Comparison of ENCODE assay signal across 1 fruit fly cellular context in the genomic region with DNA sequence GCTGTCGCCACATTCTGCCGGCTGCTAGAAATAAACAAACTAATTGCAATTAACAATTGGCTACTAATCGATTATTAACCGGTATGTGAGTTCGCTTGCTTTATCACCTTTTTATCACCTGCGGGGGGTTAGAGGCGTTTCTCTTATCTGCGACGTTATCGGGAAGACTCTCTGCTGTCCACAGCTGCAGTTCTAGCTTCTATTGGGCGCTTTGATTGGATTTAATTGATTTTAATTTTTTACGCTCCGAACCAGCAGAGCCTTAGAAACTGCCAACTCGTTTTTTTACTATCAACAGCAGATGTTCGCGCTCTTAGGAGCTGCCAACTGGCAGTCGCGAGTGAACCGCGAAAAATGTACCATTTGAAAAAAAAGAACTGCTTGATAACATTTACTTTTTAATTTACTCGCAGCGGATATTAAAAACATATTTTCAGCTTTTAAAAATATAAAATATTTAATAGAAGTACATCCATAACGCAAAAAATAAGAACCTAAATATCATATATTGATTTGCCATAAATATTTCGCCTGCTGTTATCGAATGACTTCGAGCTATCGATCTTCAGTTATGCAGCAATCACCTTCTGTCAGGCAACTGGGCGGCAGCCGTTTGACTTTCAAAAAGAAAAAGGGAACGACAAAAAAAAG.
TF ChIP-seq lines count a peak whose summit lies in the region.

A gene (minus strand): TSS at position 300 of the 651 bp plus-strand sequence.

TF ChIP-seq in whole organism, embryonic, 481 proteins besides CTCF, POLR2A, EP300 and RAD21 (continued from another document and continues in another):
- TF ChIP-seq GATAe (GFP tag; conservative IDR thresholded peaks at IDR 0.05; lab: Robert Waterston, UW), result no peak
- no peak for TF ChIP-seq CrebB (tag; optimal IDR thresholded peaks at IDR 0.05; lab: Kevin White, UChicago)
- TF ChIP-seq CG10274 (GFP tag; optimal IDR thresholded peaks at IDR 0.05; lab: Kevin White, UChicago), result no peak
- no peak for TF ChIP-seq sqz (GFP tag; optimal IDR thresholded peaks at IDR 0.05; lab: Kevin White, UChicago)
- TF ChIP-seq CG6654 (GFP tag; optimal IDR thresholded peaks at IDR 0.05; lab: Kevin White, UChicago), result no peak
- TF ChIP-seq Spps (tag; optimal IDR thresholded peaks at IDR 0.05; lab: Kevin White, UChicago), result no peak
- no peak for TF ChIP-seq CG8478 (optimal IDR thresholded peaks at IDR 0.05; lab: Kevin White, UChicago)
- no peak for TF ChIP-seq pfk (GFP tag; optimal IDR thresholded peaks at IDR 0.05; lab: Kevin White, UChicago)
- peak; percentile 4 for TF ChIP-seq HmgZ (tag; optimal IDR thresholded peaks at IDR 0.05; lab: Kevin White, UChicago)
- TF ChIP-seq corto (GFP tag; optimal IDR thresholded peaks at IDR 0.05; lab: Kevin White, UChicago), result no peak
- TF ChIP-seq sug (tag; optimal IDR thresholded peaks at IDR 0.05; lab: Kevin White, UChicago), result peak; percentile 85
- TF ChIP-seq dpn (GFP tag; optimal IDR thresholded peaks at IDR 0.05; lab: Kevin White, UChicago), result no peak
- no peak for TF ChIP-seq gcm (GFP tag; optimal IDR thresholded peaks at IDR 0.05; lab: Kevin White, UChicago)
- TF ChIP-seq pum (GFP tag; optimal IDR thresholded peaks at IDR 0.05; lab: Kevin White, UChicago), result no peak
- TF ChIP-seq CG12299 (tag; optimal IDR thresholded peaks at IDR 0.05; lab: Kevin White, UChicago), result no peak
- TF ChIP-seq fd64A (GFP tag; optimal IDR thresholded peaks at IDR 0.05; lab: Kevin White, UChicago), result no peak
- TF ChIP-seq CG5953 (GFP tag; IDR thresholded peaks at IDR 0.05; lab: Robert Waterston, UW), result no peak
- TF ChIP-seq hth (optimal IDR thresholded peaks at IDR 0.05; lab: Kevin White, UChicago), result no peak
- TF ChIP-seq CG8924 (tag; optimal IDR thresholded peaks at IDR 0.05; lab: Kevin White, UChicago), result no peak
- TF ChIP-seq fd102C (GFP tag; optimal IDR thresholded peaks at IDR 0.05; lab: Kevin White, UChicago), result no peak
- no peak for TF ChIP-seq CG8765 (GFP tag; IDR thresholded peaks at IDR 0.05; lab: Robert Waterston, UW)
- TF ChIP-seq E2f2 (GFP tag; IDR thresholded peaks at IDR 0.05; lab: Robert Waterston, UW), result peak; percentile 97
- TF ChIP-seq CG17359 (tag; optimal IDR thresholded peaks at IDR 0.05; lab: Kevin White, UChicago), result no peak
- no peak for TF ChIP-seq CG13296 (GFP tag; optimal IDR thresholded peaks at IDR 0.05; lab: Kevin White, UChicago)
- TF ChIP-seq en (GFP tag; optimal IDR thresholded peaks at IDR 0.05; lab: Kevin White, UChicago), result no peak
- TF ChIP-seq ab (GFP tag; optimal IDR thresholded peaks at IDR 0.05; lab: Kevin White, UChicago), result no peak
- peak; percentile 6 for TF ChIP-seq da (GFP tag; optimal IDR thresholded peaks at IDR 0.05; lab: Kevin White, UChicago)
- peak; percentile 51 for TF ChIP-seq CG9797 (GFP tag; optimal IDR thresholded peaks at IDR 0.05; lab: Kevin White, UChicago)
- TF ChIP-seq knrl (GFP tag; IDR thresholded peaks at IDR 0.05; lab: Robert Waterston, UW; ENCODE audit: partially characterized antibody), result peak; percentile 60
- no peak for TF ChIP-seq hbn (GFP tag; IDR thresholded peaks at IDR 0.05; lab: Robert Waterston, UW; ENCODE audit: partially characterized antibody)
- TF ChIP-seq CG1602 (GFP tag; optimal IDR thresholded peaks at IDR 0.05; lab: Kevin White, UChicago), result no peak
- no peak for TF ChIP-seq gsb (GFP tag; IDR thresholded peaks at IDR 0.05; lab: Robert Waterston, UW)
- no peak for TF ChIP-seq tap (tag; optimal IDR thresholded peaks at IDR 0.05; lab: Kevin White, UChicago)
- TF ChIP-seq NC2β (GFP tag; optimal IDR thresholded peaks at IDR 0.05; lab: Kevin White, UChicago), result no peak
- TF ChIP-seq Ets97D (GFP tag; optimal IDR thresholded peaks at IDR 0.05; lab: Kevin White, UChicago), result peak; percentile 39
- no peak for TF ChIP-seq ATbp (GFP tag; optimal IDR thresholded peaks at IDR 0.05; lab: Kevin White, UChicago)
- TF ChIP-seq CG17361 (GFP tag; IDR thresholded peaks at IDR 0.05; lab: Robert Waterston, UW), result peak; percentile 20; the same call in 1 of the 3 replicates
- no peak for TF ChIP-seq Hr39 (optimal IDR thresholded peaks at IDR 0.05; lab: Kevin White, UChicago)
- no peak for TF ChIP-seq HLHmδ (GFP tag; optimal IDR thresholded peaks at IDR 0.05; lab: Kevin White, UChicago)
- TF ChIP-seq Gsc (GFP tag; IDR thresholded peaks at IDR 0.05; lab: Robert Waterston, UW), result no peak
- TF ChIP-seq CG10462 (GFP tag; optimal IDR thresholded peaks at IDR 0.05; lab: Kevin White, UChicago), result no peak
- no peak for TF ChIP-seq CG7839 (tag; optimal IDR thresholded peaks at IDR 0.05; lab: Kevin White, UChicago)
- no peak for TF ChIP-seq ftz-f1 (GFP tag; optimal IDR thresholded peaks at IDR 0.05; lab: Kevin White, UChicago)
- TF ChIP-seq hkb (optimal IDR thresholded peaks at IDR 0.05; lab: Kevin White, UChicago), result peak; percentile 46
- no peak for TF ChIP-seq hkb (GFP tag; IDR thresholded peaks at IDR 0.05; lab: Robert Waterston, UW)
- TF ChIP-seq pnt (GFP tag; optimal IDR thresholded peaks at IDR 0.05; lab: Kevin White, UChicago), result no peak
- TF ChIP-seq chm (GFP tag; IDR thresholded peaks at IDR 0.05; lab: Robert Waterston, UW), result no peak
- TF ChIP-seq mirr (GFP tag; optimal IDR thresholded peaks at IDR 0.05; lab: Kevin White, UChicago), result no peak
- TF ChIP-seq salm (tag; optimal IDR thresholded peaks at IDR 0.05; lab: Kevin White, UChicago), result no peak
- no peak for TF ChIP-seq CG12236 (GFP tag; optimal IDR thresholded peaks at IDR 0.05; lab: Kevin White, UChicago)
- TF ChIP-seq HLH3B (GFP tag; IDR thresholded peaks at IDR 0.05; lab: Robert Waterston, UW), result no peak
- no peak for TF ChIP-seq CG11398 (GFP tag; optimal IDR thresholded peaks at IDR 0.05; lab: Kevin White, UChicago)
- TF ChIP-seq Mes4 (GFP tag; optimal IDR thresholded peaks at IDR 0.05; lab: Kevin White, UChicago), result no peak
- TF ChIP-seq Neu2 (GFP tag; optimal IDR thresholded peaks at IDR 0.05; lab: Kevin White, UChicago; ENCODE audit: borderline replicate concordance), result no peak
- no peak for TF ChIP-seq odd (GFP tag; optimal IDR thresholded peaks at IDR 0.05; lab: Kevin White, UChicago)
- TF ChIP-seq CG10431 (GFP tag; optimal IDR thresholded peaks at IDR 0.05; lab: Kevin White, UChicago), result no peak
- TF ChIP-seq CG32772 (GFP tag; IDR thresholded peaks at IDR 0.05; lab: Robert Waterston, UW), result no peak
- TF ChIP-seq CG10147 (GFP tag; optimal IDR thresholded peaks at IDR 0.05; lab: Kevin White, UChicago), result no peak
- no peak for TF ChIP-seq Lpt (GFP tag; optimal IDR thresholded peaks at IDR 0.05; lab: Kevin White, UChicago)
- TF ChIP-seq nom (GFP tag; optimal IDR thresholded peaks at IDR 0.05; lab: Kevin White, UChicago), result no peak
- no peak for TF ChIP-seq repo (GFP tag; optimal IDR thresholded peaks at IDR 0.05; lab: Kevin White, UChicago)
- TF ChIP-seq HmgD (GFP tag; optimal IDR thresholded peaks at IDR 0.05; lab: Kevin White, UChicago), result no peak
- TF ChIP-seq Drgx (GFP tag; IDR thresholded peaks at IDR 0.05; lab: Robert Waterston, UW), result no peak
- TF ChIP-seq hb (GFP tag; IDR thresholded peaks at IDR 0.05; lab: Robert Waterston, UW; ENCODE audit: partially characterized antibody), result peak; percentile 61; the same call in 1 of the 3 replicates
- TF ChIP-seq CG2875 (GFP tag; optimal IDR thresholded peaks at IDR 0.05; lab: Kevin White, UChicago), result no peak
- no peak for TF ChIP-seq CG6683 (GFP tag; optimal IDR thresholded peaks at IDR 0.05; lab: Kevin White, UChicago)
- TF ChIP-seq CG17186 (GFP tag; optimal IDR thresholded peaks at IDR 0.05; lab: Kevin White, UChicago), result no peak
- TF ChIP-seq crc (GFP tag; optimal IDR thresholded peaks at IDR 0.05; lab: Kevin White, UChicago), result no peak
- peak; percentile 69 for TF ChIP-seq Sin3A (optimal IDR thresholded peaks at IDR 0.05; lab: Kevin White, UChicago)
- no peak for TF ChIP-seq Ptx1 (GFP tag; IDR thresholded peaks at IDR 0.05; lab: Robert Waterston, UW)
- TF ChIP-seq zfh2 (GFP tag; optimal IDR thresholded peaks at IDR 0.05; lab: Kevin White, UChicago), result no peak
- peak; percentile 99 for TF ChIP-seq CG11560 (tag; IDR thresholded peaks at IDR 0.05; lab: Robert Waterston, UW)
- peak; percentile 93 for TF ChIP-seq Dref (GFP tag; IDR thresholded peaks at IDR 0.05; lab: Robert Waterston, UW)
- TF ChIP-seq YL-1 (GFP tag; optimal IDR thresholded peaks at IDR 0.05; lab: Kevin White, UChicago), result peak; percentile 33
- TF ChIP-seq CG17328 (GFP tag; IDR thresholded peaks at IDR 0.05; lab: Robert Waterston, UW), result no peak
- TF ChIP-seq E2f1 (GFP tag; IDR thresholded peaks at IDR 0.05; lab: Robert Waterston, UW), result no peak
- peak; percentile 34; the same call in 1 of the 3 replicates for TF ChIP-seq CG34224 (GFP tag; IDR thresholded peaks at IDR 0.05; lab: Robert Waterston, UW; ENCODE audit: partially characterized antibody)
- no peak for TF ChIP-seq CG17829 (tag; optimal IDR thresholded peaks at IDR 0.05; lab: Kevin White, UChicago)
- TF ChIP-seq CG10979 (tag; optimal IDR thresholded peaks at IDR 0.05; lab: Kevin White, UChicago), result no peak
- TF ChIP-seq BEAF-32 (GFP tag; optimal IDR thresholded peaks at IDR 0.05; lab: Kevin White, UChicago), result peak; percentile 62
- no peak for TF ChIP-seq lmd (GFP tag; IDR thresholded peaks at IDR 0.05; lab: Robert Waterston, UW)
- TF ChIP-seq lilli (GFP tag; optimal IDR thresholded peaks at IDR 0.05; lab: Kevin White, UChicago), result no peak
- peak; percentile 18 for TF ChIP-seq sd (tag; optimal IDR thresholded peaks at IDR 0.05; lab: Kevin White, UChicago)
- no peak for TF ChIP-seq gce (GFP tag; IDR thresholded peaks at IDR 0.05; lab: Robert Waterston, UW)
- peak; percentile 59 for TF ChIP-seq pzg (GFP tag; optimal IDR thresholded peaks at IDR 0.05; lab: Kevin White, UChicago)
- no peak for TF ChIP-seq Lim3 (GFP tag; IDR thresholded peaks at IDR 0.05; lab: Robert Waterston, UW)
- TF ChIP-seq lab (GFP tag; optimal IDR thresholded peaks at IDR 0.05; lab: Kevin White, UChicago), result no peak
- no peak for TF ChIP-seq CkIIα-i1 (GFP tag; IDR thresholded peaks at IDR 0.05; lab: Robert Waterston, UW)
- TF ChIP-seq bbx (GFP tag; IDR thresholded peaks at IDR 0.05; lab: Robert Waterston, UW; ENCODE audit: partially characterized antibody), result peak; percentile 48; the same call in 1 of the 2 replicates
- TF ChIP-seq CG10543 (GFP tag; optimal IDR thresholded peaks at IDR 0.05; lab: Kevin White, UChicago), result no peak
- TF ChIP-seq CG10366 (GFP tag; IDR thresholded peaks at IDR 0.05; lab: Robert Waterston, UW), result no peak
- no peak for TF ChIP-seq Taf1 (GFP tag; IDR thresholded peaks at IDR 0.05; lab: Robert Waterston, UW)
- peak; percentile 93 for TF ChIP-seq onecut (GFP tag; IDR thresholded peaks at IDR 0.05; lab: Robert Waterston, UW)
- no peak for TF ChIP-seq CG8089 (GFP tag; optimal IDR thresholded peaks at IDR 0.05; lab: Kevin White, UChicago)
- no peak for TF ChIP-seq ewg (GFP tag; optimal IDR thresholded peaks at IDR 0.05; lab: Kevin White, UChicago)
- TF ChIP-seq CG31224 (GFP tag; IDR thresholded peaks at IDR 0.05; lab: Robert Waterston, UW), result no peak
- no peak for TF ChIP-seq vvl (GFP tag; IDR thresholded peaks at IDR 0.05; lab: Robert Waterston, UW)
- no peak for TF ChIP-seq CG9437 (GFP tag; optimal IDR thresholded peaks at IDR 0.05; lab: Kevin White, UChicago)
- no peak for TF ChIP-seq Sox100B (GFP tag; optimal IDR thresholded peaks at IDR 0.05; lab: Kevin White, UChicago)
- no peak for TF ChIP-seq tll (GFP tag; optimal IDR thresholded peaks at IDR 0.05; lab: Kevin White, UChicago)
- no peak for TF ChIP-seq usp (GFP tag; optimal IDR thresholded peaks at IDR 0.05; lab: Kevin White, UChicago)
- TF ChIP-seq CG13424 (tag; optimal IDR thresholded peaks at IDR 0.05; lab: Kevin White, UChicago), result no peak
- TF ChIP-seq Stat92E (GFP tag; optimal IDR thresholded peaks at IDR 0.05; lab: Kevin White, UChicago), result no peak
- no peak for TF ChIP-seq Fer1 (GFP tag; optimal IDR thresholded peaks at IDR 0.05; lab: Kevin White, UChicago)
- no peak for TF ChIP-seq CG15011 (GFP tag; optimal IDR thresholded peaks at IDR 0.05; lab: Kevin White, UChicago)
- TF ChIP-seq row (GFP tag; IDR thresholded peaks at IDR 0.05; lab: Robert Waterston, UW), result no peak
- TF ChIP-seq rib (GFP tag; IDR thresholded peaks at IDR 0.05; lab: Robert Waterston, UW), result no peak
- no peak for TF ChIP-seq CG30403 (GFP tag; optimal IDR thresholded peaks at IDR 0.05; lab: Kevin White, UChicago)
- TF ChIP-seq C15 (GFP tag; IDR thresholded peaks at IDR 0.05; lab: Robert Waterston, UW), result no peak
- peak; percentile 95 for TF ChIP-seq CG15514 (GFP tag; optimal IDR thresholded peaks at IDR 0.05; lab: Kevin White, UChicago)
- TF ChIP-seq Sry-δ (GFP tag; optimal IDR thresholded peaks at IDR 0.05; lab: Kevin White, UChicago), result peak; percentile 53
- TF ChIP-seq CG15696 (tag; optimal IDR thresholded peaks at IDR 0.05; lab: Kevin White, UChicago), result no peak
- TF ChIP-seq CG3065 (GFP tag; optimal IDR thresholded peaks at IDR 0.05; lab: Kevin White, UChicago), result no peak
- TF ChIP-seq NFAT (GFP tag; IDR thresholded peaks at IDR 0.05; lab: Robert Waterston, UW), result no peak
- no peak for TF ChIP-seq insv (GFP tag; optimal IDR thresholded peaks at IDR 0.05; lab: Kevin White, UChicago)
- no peak for TF ChIP-seq caup (GFP tag; optimal IDR thresholded peaks at IDR 0.05; lab: Kevin White, UChicago; ENCODE audit: severe bottlenecking)
- no peak for TF ChIP-seq CG7271 (tag; optimal IDR thresholded peaks at IDR 0.05; lab: Kevin White, UChicago)
- no peak for TF ChIP-seq grn (GFP tag; optimal IDR thresholded peaks at IDR 0.05; lab: Kevin White, UChicago)
- peak; percentile 61 for TF ChIP-seq twi (tag; optimal IDR thresholded peaks at IDR 0.05; lab: Kevin White, UChicago)
- no peak for TF ChIP-seq BtbVII (GFP tag; optimal IDR thresholded peaks at IDR 0.05; lab: Kevin White, UChicago)
- TF ChIP-seq dm (GFP tag; optimal IDR thresholded peaks at IDR 0.05; lab: Kevin White, UChicago), result no peak
- TF ChIP-seq croc (GFP tag; conservative IDR thresholded peaks at IDR 0.05; lab: Robert Waterston, UW), result no peak
- peak; percentile 9 for TF ChIP-seq CG2120 (GFP tag; optimal IDR thresholded peaks at IDR 0.05; lab: Kevin White, UChicago)
- no peak for TF ChIP-seq shn (GFP tag; optimal IDR thresholded peaks at IDR 0.05; lab: Kevin White, UChicago)
- TF ChIP-seq dan (GFP tag; IDR thresholded peaks at IDR 0.05; lab: Robert Waterston, UW), result no peak
- TF ChIP-seq CG1529 (GFP tag; optimal IDR thresholded peaks at IDR 0.05; lab: Kevin White, UChicago), result no peak
- TF ChIP-seq dati (GFP tag; IDR thresholded peaks at IDR 0.05; lab: Robert Waterston, UW), result no peak
- TF ChIP-seq aop (GFP tag; IDR thresholded peaks at IDR 0.05; lab: Robert Waterston, UW), result no peak
- TF ChIP-seq H2.0 (GFP tag; IDR thresholded peaks at IDR 0.05; lab: Robert Waterston, UW), result no peak
- no peak for TF ChIP-seq CG13123 (GFP tag; optimal IDR thresholded peaks at IDR 0.05; lab: Kevin White, UChicago)
- peak; percentile 22 for TF ChIP-seq MESR4 (GFP tag; optimal IDR thresholded peaks at IDR 0.05; lab: Kevin White, UChicago)
